Fruit fly (Drosophila melanogaster): ENCODE results near the gene CG14384.

DNA sequence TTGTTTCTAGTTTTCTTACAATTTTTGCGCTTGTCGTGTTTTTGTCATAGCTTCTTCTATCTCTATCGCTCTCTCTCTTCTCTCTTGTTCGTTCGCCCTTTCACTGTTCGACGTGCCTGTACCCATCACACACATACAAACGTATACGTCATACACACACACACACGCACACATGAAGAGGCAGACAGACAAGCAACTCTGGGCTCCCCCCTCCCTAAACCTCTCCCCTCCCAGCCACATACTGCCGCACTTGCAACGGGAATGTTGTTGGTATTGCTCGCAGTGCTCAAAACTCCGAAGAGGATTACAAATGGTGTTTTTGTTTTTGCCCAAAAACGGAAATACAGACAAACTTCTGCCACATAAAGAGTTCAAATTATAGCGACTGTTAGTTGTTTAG, 45.5 kb upstream of the CG14384 start:
- TF ChIP-seq CG8478 (optimal IDR thresholded peaks at IDR 0.05): no peak
- TF ChIP-seq CTCF (optimal IDR thresholded peaks at IDR 0.05): no peak

Data from S2 (cell line).